Fruit fly (Drosophila melanogaster) whole organism, pupa: ENCODE measurements around the gene Nulp1.
A peak's percentile ranks its signal among the peaks of the same experiment; 100 is the strongest.

Source experiments
- CG10348 ChIP-seq: fragments of 200-800 bp; sonication (Bioruptor generic); IDR thresholded peaks from 2 replicates; pipeline ENCODE4 v1.3.6; 2022; ENCODE audit warnings: missing biosample characterization, missing genetic modification characterization
- CG12605 ChIP-seq: fragments of 200-800 bp; sonication (Bioruptor generic); IDR thresholded peaks from 2 replicates; pipeline ENCODE4 v1.3.6; 2022; ENCODE audit warnings: missing biosample characterization, missing genetic modification characterization
- CG13204 ChIP-seq: fragments of 200-800 bp; sonication (Bioruptor generic); optimal IDR thresholded peaks from 2 replicates; lab custom pipeline; 2018; ENCODE audit warnings: missing biosample characterization, mild to moderate bottlenecking, missing genetic modification characterization, moderate library complexity
- CG14655 ChIP-seq: fragments of 200-800 bp; sonication (Bioruptor generic); optimal IDR thresholded peaks from 3 replicates; lab custom pipeline; 2017; ENCODE audit warnings: mild to moderate bottlenecking, missing biosample characterization, missing genetic modification reagents, missing genetic modification characterization
- CG15710 ChIP-seq: fragments of 200-800 bp; sonication (Bioruptor generic); optimal IDR thresholded peaks from 2 replicates; lab custom pipeline; 2018; ENCODE audit warnings: missing biosample characterization, mild to moderate bottlenecking, missing genetic modification characterization, moderate library complexity
- CG17806 ChIP-seq: fragments of 200-800 bp; sonication (Bioruptor generic); optimal IDR thresholded peaks from 2 replicates; lab custom pipeline; 2018; ENCODE audit warnings: missing biosample characterization, mild to moderate bottlenecking, missing genetic modification characterization, moderate library complexity
- CG32121 ChIP-seq: fragments of 200-800 bp; sonication (Bioruptor generic); IDR thresholded peaks from 2 replicates; pipeline ENCODE4 v1.3.6; 2022; ENCODE audit warnings: missing biosample characterization, missing genetic modification characterization
- CG34367 ChIP-seq: fragments of 200-800 bp; sonication (Bioruptor generic); optimal IDR thresholded peaks from 2 replicates; lab custom pipeline; 2018; ENCODE audit warnings: missing biosample characterization, mild to moderate bottlenecking, missing genetic modification characterization
- CG4496 ChIP-seq: fragments of 200-800 bp; sonication (Bioruptor generic); IDR thresholded peaks from 3 replicates; pipeline ENCODE4 v1.3.6; 2022; ENCODE audit warnings: missing biosample characterization, missing genetic modification characterization
- CG8159 ChIP-seq: fragments of 200-800 bp; sonication (Bioruptor generic); optimal IDR thresholded peaks from 3 replicates; lab custom pipeline; 2018; ENCODE audit warnings: missing biosample characterization, mild to moderate bottlenecking, missing genetic modification characterization, moderate library complexity
- CG8301 ChIP-seq: fragments of 200-800 bp; sonication (Bioruptor generic); optimal IDR thresholded peaks from 2 replicates; lab custom pipeline; 2018; ENCODE audit warnings: missing biosample characterization, mild to moderate bottlenecking, missing genetic modification characterization
- CG9948 ChIP-seq: fragments of 200-800 bp; sonication (Bioruptor generic); optimal IDR thresholded peaks from 2 replicates; lab custom pipeline; 2018; ENCODE audit warnings: missing biosample characterization, mild to moderate bottlenecking, missing genetic modification characterization, moderate library complexity
- D1 ChIP-seq: fragments of 200-800 bp; sonication (Bioruptor generic); optimal IDR thresholded peaks from 2 replicates; lab custom pipeline; 2018; ENCODE audit warnings: missing biosample characterization, mild to moderate bottlenecking, missing genetic modification characterization, moderate library complexity
- EcR ChIP-seq: fragments of 200-800 bp; sonication (Bioruptor generic); optimal IDR thresholded peaks from 3 replicates; lab custom pipeline; 2019; ENCODE audit warnings: missing biosample characterization, missing genetic modification characterization, mild to moderate bottlenecking, moderate library complexity, missing genetic modification reagents
- Ets98B ChIP-seq: fragments of 200-800 bp; sonication (Bioruptor generic); IDR thresholded peaks from 2 replicates; pipeline ENCODE4 v1.3.6; 2022; ENCODE audit warnings: missing biosample characterization, missing genetic modification characterization
- Pif1A ChIP-seq: fragments of 200-800 bp; sonication (Bioruptor generic); optimal IDR thresholded peaks from 3 replicates; lab custom pipeline; 2016; ENCODE audit warnings: missing biosample characterization, missing genetic modification characterization
- Pif1B ChIP-seq: fragments of 200-800 bp; sonication (Bioruptor generic); optimal IDR thresholded peaks from 3 replicates; lab custom pipeline; 2016; ENCODE audit warnings: missing biosample characterization, missing genetic modification characterization
- Snoo ChIP-seq: fragments of 200-800 bp; sonication (Bioruptor generic); optimal IDR thresholded peaks from 3 replicates; lab custom pipeline; 2017; ENCODE audit warnings: missing biosample characterization, mild to moderate bottlenecking, missing genetic modification characterization, inconsistent platforms
- fd96Ca ChIP-seq: fragments of 200-800 bp; sonication (Bioruptor generic); IDR thresholded peaks from 3 replicates; pipeline ENCODE4 v1.3.6; 2022; ENCODE audit warnings: missing biosample characterization, missing genetic modification characterization
- gl ChIP-seq: fragments of 200-800 bp; sonication (Bioruptor generic); optimal IDR thresholded peaks from 2 replicates; lab custom pipeline; 2018; ENCODE audit warnings: missing biosample characterization, mild to moderate bottlenecking, missing genetic modification characterization
- rn ChIP-seq: fragments of 200-800 bp; sonication (Bioruptor generic); IDR thresholded peaks from 2 replicates; pipeline ENCODE4 v1.3.6; 2022; ENCODE audit warnings: missing biosample characterization, missing genetic modification characterization

The Nulp1 gene

DNA sequence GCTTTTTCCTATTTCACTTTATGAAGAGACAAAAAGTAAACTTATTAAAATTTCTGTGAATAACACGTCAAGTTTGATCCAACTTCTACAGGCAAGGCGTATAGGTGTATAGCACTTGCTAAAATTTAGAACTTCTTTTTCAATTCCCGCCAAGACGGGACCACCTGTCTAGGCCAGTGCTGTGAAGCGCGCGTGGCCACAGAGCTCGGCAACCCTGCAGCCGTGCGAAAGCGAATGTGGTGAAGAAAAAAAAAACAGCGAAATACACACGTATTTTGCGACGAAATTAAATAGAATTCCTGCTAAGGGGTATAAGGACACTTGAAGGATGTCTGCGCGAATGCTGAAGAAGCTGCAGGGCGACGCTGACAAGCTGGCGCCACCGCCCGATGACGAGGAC lies at the start of gene Nulp1:
Nulp1 (plus strand) TSS at position 198 of the 400 bp plus-strand sequence.
- TF ChIP-seq Snoo = peak; percentile 40
- TF ChIP-seq CG13204 (GFP tag; lab: Kevin White, UChicago) = no peak
- no peak for TF ChIP-seq CG8159
- peak; percentile 20; the same call in 1 of the 2 replicates for TF ChIP-seq CG32121 (GFP tag; lab: Robert Waterston, UW)
- no peak for TF ChIP-seq CG15710 (tag; lab: Kevin White, UChicago)
- TF ChIP-seq CG10348 (GFP tag; lab: Robert Waterston, UW) = no peak
- TF ChIP-seq CG4496 (GFP tag; lab: Robert Waterston, UW) = peak; percentile 74; the same call in 2 of the 3 replicates
- TF ChIP-seq Ets98B (GFP tag; lab: Robert Waterston, UW) = peak; percentile 40
- peak; percentile 44; the same call in 1 of the 2 replicates for TF ChIP-seq rn (GFP tag; lab: Robert Waterston, UW)

DNA sequence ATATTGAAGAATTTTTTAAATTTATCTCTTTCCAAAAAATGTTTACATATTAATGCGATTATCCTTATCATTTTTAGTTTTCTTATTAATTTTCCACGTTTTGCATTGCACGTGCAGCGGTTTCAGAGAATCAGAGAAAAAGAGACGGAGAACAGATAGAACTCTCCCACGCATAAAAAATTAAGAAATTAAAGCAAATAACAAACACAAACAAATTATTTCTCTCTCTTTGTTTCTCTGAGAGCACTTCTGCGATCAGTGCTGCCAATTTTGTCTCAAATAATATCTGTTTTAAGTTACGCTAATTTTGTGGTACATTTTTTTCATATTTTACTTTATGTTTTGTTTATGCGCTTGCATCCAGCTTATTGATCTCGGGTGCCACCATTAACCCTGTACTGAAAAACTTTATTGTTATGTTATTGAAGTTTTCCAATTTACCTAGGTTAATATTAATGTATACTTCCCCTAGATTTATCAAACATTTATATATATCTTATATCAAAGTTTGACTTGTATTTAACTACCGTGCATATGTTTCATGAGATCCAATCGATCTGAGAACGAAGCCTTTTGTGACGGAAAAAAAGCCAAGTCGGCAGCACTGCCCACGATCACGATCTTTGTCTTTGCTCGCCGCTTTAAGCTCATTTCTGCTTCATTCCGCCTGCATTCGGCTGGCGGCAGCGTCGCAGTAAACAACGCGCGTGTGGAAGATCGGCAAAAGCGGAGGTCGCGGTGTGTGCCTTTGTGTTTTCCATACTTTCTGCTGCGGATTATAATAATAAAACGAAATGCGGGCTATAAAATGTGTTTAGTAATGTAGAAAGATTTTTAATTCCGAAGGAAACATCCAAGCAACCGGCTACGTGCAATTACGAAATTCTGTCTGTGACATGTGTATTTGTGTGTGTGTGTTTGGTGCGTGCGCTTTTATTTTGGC lies 46.7 kb upstream of the Nulp1 start, which contains the start of gene Sarm:
Sarm (plus strand) TSS at position 661 of the 943 bp plus-strand sequence.
- TF ChIP-seq CG10348 (GFP tag; lab: Robert Waterston, UW) = no peak
- peak; percentile 35 for TF ChIP-seq CG9948
- TF ChIP-seq rn (GFP tag; lab: Robert Waterston, UW) = no peak
- peak; percentile 69 for TF ChIP-seq CG8159
- TF ChIP-seq CG17806 = peak; percentile 43
- TF ChIP-seq fd96Ca (GFP tag; lab: Robert Waterston, UW) = no peak
- TF ChIP-seq EcR (GFP tag; lab: Kevin White, UChicago) = peak; percentile 47
- peak; percentile 76 for TF ChIP-seq CG14655 (GFP tag; lab: Kevin White, UChicago)
- TF ChIP-seq Snoo = peak; percentile 52
- peak; percentile 36 for TF ChIP-seq CG13204 (GFP tag; lab: Kevin White, UChicago)
- no peak; the same call in 1 of the 2 replicates for TF ChIP-seq CG32121 (GFP tag; lab: Robert Waterston, UW)
- TF ChIP-seq CG12605 = no peak; the same call in 1 of the 2 replicates
- TF ChIP-seq CG8301 = peak; percentile 52
- TF ChIP-seq D1 = no peak
- peak; percentile 52; the same call in 1 of the 3 replicates for TF ChIP-seq CG4496 (GFP tag; lab: Robert Waterston, UW)
- TF ChIP-seq CG15710 (tag; lab: Kevin White, UChicago) = peak; percentile 59
- peak; percentile 20 for TF ChIP-seq CG34367 (tag; lab: Kevin White, UChicago)

DNA sequence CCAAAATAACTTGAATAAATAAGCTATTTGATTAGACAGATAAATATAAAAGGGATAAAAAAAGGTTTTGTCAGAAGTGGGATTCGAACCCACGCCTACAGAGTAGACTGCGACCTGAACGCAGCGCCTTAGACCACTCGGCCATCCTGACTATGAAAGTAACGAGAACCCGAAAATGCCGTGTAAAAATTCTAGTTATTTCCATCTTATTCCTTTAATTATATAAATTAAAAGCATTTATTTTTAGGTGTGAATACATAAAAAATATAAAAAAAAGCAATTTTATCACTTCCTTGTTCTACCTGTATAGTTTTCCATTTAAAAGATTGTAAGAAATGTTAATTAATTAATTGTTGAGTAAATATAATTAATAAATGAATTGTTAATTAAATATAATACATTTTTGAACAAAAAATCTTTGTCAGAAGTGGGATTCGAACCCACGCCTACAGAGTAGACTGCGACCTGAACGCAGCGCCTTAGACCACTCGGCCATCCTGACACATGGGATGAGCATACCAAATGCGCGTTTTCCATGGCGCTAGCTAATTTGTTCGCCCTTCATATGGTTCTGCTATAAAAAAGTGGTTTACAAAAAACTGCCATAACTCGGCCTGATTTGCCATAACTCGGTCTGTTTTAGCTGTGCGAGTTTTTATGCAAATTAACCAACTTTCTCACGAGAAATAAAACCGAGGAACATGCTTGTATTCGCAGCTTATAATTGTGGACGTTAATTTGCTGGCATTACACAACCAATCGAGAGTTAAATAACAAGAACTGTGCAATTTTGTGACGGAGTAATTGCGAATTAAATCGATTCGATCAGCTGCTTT lies 44.4 kb upstream of the Nulp1 start:
- TF ChIP-seq CG8301 = peak; percentile 1
- peak; percentile 24 for TF ChIP-seq gl (tag; lab: Kevin White, UChicago)
- no peak for TF ChIP-seq CG15710 (tag; lab: Kevin White, UChicago)
- TF ChIP-seq CG4496 (GFP tag; lab: Robert Waterston, UW) = no peak
- TF ChIP-seq D1 = peak; percentile 45
- TF ChIP-seq CG12605 = peak; percentile 65; the same call in 1 of the 2 replicates
- TF ChIP-seq CG14655 (GFP tag; lab: Kevin White, UChicago) = no peak
- TF ChIP-seq rn (GFP tag; lab: Robert Waterston, UW) = no peak

DNA sequence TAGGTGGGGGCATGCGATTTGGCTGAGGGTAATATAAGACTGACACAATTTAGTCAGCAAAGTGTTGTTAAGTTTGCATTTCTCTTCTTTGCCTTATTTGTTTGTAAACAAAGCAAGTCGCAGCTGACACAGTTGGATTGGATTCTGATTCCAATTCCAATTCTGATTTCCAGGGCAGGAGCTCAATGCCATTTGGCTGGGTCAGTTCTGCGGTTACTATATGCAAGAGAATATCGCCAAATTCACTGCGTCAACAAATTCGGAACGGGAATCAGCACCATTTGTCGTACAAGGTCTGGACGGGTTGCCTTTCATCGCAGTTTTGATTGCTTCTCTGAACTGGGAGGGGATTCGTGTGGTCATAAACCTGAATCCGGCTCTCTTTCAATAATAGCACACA lies 42.7 kb upstream of the Nulp1 start:
- TF ChIP-seq CG10348 (GFP tag; lab: Robert Waterston, UW) = no peak
- TF ChIP-seq CG17806 = no peak
- TF ChIP-seq EcR (GFP tag; lab: Kevin White, UChicago) = no peak
- no peak for TF ChIP-seq D1
- TF ChIP-seq CG14655 (GFP tag; lab: Kevin White, UChicago) = no peak
- TF ChIP-seq CG32121 (GFP tag; lab: Robert Waterston, UW) = no peak
- no peak for TF ChIP-seq CG4496 (GFP tag; lab: Robert Waterston, UW)
- TF ChIP-seq Pif1B (GFP tag; lab: Kevin White, UChicago) = no peak
- no peak for TF ChIP-seq CG8301
- no peak for TF ChIP-seq gl (tag; lab: Kevin White, UChicago)
- TF ChIP-seq CG13204 (GFP tag; lab: Kevin White, UChicago) = no peak
- no peak for TF ChIP-seq CG12605
- no peak for TF ChIP-seq Ets98B (GFP tag; lab: Robert Waterston, UW)
- no peak for TF ChIP-seq CG15710 (tag; lab: Kevin White, UChicago)
- TF ChIP-seq Snoo = no peak
- no peak for TF ChIP-seq fd96Ca (GFP tag; lab: Robert Waterston, UW)
- TF ChIP-seq CG8159 = no peak
- no peak for TF ChIP-seq Pif1A (GFP tag; lab: Kevin White, UChicago)
- no peak for TF ChIP-seq rn (GFP tag; lab: Robert Waterston, UW)

DNA sequence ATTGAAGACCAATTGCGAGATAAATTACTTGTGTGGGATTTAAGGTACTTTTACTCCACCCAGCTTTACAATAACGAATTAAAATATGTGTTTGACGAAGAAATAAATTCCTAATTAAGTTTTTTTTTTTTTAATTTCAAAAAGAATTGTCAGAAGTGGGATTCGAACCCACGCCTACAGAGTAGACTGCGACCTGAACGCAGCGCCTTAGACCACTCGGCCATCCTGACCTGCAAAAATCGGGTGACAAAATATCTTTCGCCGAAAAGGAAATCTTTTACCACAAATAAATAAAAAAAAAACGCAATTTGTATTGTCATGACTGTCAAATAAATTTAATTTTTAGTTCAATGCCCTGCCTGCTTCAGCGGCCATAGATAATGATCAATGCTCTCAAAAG lies 42.1 kb upstream of the Nulp1 start:
- TF ChIP-seq gl (tag; lab: Kevin White, UChicago) (no peak), CG9948 (no peak)
